Worm (Caenorhabditis elegans) whole organism, L1 larva: Measurements from ENCODE around the gene mgrn-1.

Source experiments
- C34B4.2 ChIP-seq: sonication (generic microtip); optimal IDR thresholded peaks from 2 replicates; lab custom pipeline; 2017; ENCODE audit warnings: mild to moderate bottlenecking, missing genetic modification characterization, missing compliant biosample characterization
- F16B12.6 ChIP-seq: fragments of 150-350 bp; optimal IDR thresholded peaks from 2 replicates; lab custom pipeline; 2014; ENCODE audit warnings: missing biosample characterization, missing genetic modification characterization
- Y116A8C.19 ChIP-seq: sonication (generic microtip); optimal IDR thresholded peaks from 2 replicates; lab custom pipeline; 2016; ENCODE audit warnings: missing compliant biosample characterization, missing genetic modification characterization, borderline replicate concordance
- alr-1 ChIP-seq: fragments of 200-800 bp; sonication (Bioruptor generic); optimal IDR thresholded peaks from 2 replicates; lab custom pipeline; 2018; ENCODE audit warnings: borderline replicate concordance, mild to moderate bottlenecking, missing genetic modification characterization, missing compliant biosample characterization
- blmp-1 ChIP-seq: fragments of 150-350 bp; optimal IDR thresholded peaks from 2 replicates; lab custom pipeline; 2014; ENCODE audit warnings: missing biosample characterization, missing genetic modification characterization
- ceh-8 ChIP-seq: fragments of 200-800 bp; sonication (Bioruptor generic); optimal IDR thresholded peaks from 2 replicates; lab custom pipeline; 2018; ENCODE audit warnings: mild to moderate bottlenecking, missing genetic modification characterization, moderate library complexity, missing compliant biosample characterization
- ceh-88 ChIP-seq: fragments of 200-800 bp; sonication (Bioruptor generic); IDR thresholded peaks from 2 replicates; pipeline ENCODE4 v1.3.6; 2022; ENCODE audit warnings: missing genetic modification characterization, missing compliant biosample characterization
- ces-1 ChIP-seq: fragments of 150-350 bp; optimal IDR thresholded peaks from 2 replicates; lab custom pipeline; 2014; ENCODE audit warnings: missing biosample characterization, missing genetic modification reagents, missing genetic modification characterization
- efl-1 ChIP-seq, 4 experiments: fragments of 150-350 bp; optimal IDR thresholded peaks in 3 of 4; peaks in 1 of 4; 1 replicate in 1 of 4; 2 replicates in 3 of 4; lab custom pipeline; 2014; ENCODE audit warnings: missing biosample characterization in 2 of 4, missing genetic modification characterization in 2 of 4, missing genetic modification reagents in 2 of 4
- efl-3 ChIP-seq: fragments of 200-800 bp; sonication (Bioruptor generic); optimal IDR thresholded peaks from 2 replicates; lab custom pipeline; 2018; ENCODE audit warnings: mild to moderate bottlenecking, missing genetic modification characterization, missing compliant biosample characterization
- egl-13 ChIP-seq: sonication (generic microtip); optimal IDR thresholded peaks from 2 replicates; lab custom pipeline; 2016; ENCODE audit warnings: missing genotype, missing genetic modification reagents, missing genetic modification characterization, missing compliant biosample characterization
- egl-27 ChIP-seq, 2 experiments: fragments of 150-350 bp in 1 of 2; sonication (generic microtip); optimal IDR thresholded peaks; 3 replicates each; lab custom pipeline; 2017 to 2018; ENCODE audit warnings: missing biosample characterization in 2 of 2, missing genetic modification characterization in 2 of 2, missing genetic modification reagents in 2 of 2
- fkh-10 ChIP-seq: sonication (generic microtip); optimal IDR thresholded peaks from 2 replicates; lab custom pipeline; 2017; ENCODE audit warnings: missing biosample characterization, missing genetic modification reagents, missing genetic modification characterization
- fkh-4 ChIP-seq: sonication (generic microtip); optimal IDR thresholded peaks from 2 replicates; lab custom pipeline; 2016; ENCODE audit warnings: missing compliant biosample characterization, missing genetic modification characterization, borderline replicate concordance
- fkh-8 ChIP-seq: sonication (generic microtip); optimal IDR thresholded peaks from 2 replicates; lab custom pipeline; 2016; ENCODE audit warnings: mild to moderate bottlenecking, missing genetic modification characterization, missing compliant biosample characterization
- fos-1 ChIP-seq: fragments of 150-350 bp; optimal IDR thresholded peaks from 2 replicates; lab custom pipeline; 2014; ENCODE audit warnings: missing biosample characterization, missing genetic modification characterization
- irx-1 ChIP-seq: sonication (generic microtip); optimal IDR thresholded peaks from 2 replicates; lab custom pipeline; 2016; ENCODE audit warnings: missing genetic modification characterization, missing compliant biosample characterization
- jun-1 ChIP-seq: fragments of 150-350 bp; optimal IDR thresholded peaks from 2 replicates; lab custom pipeline; 2014; ENCODE audit warnings: missing biosample characterization, missing genetic modification reagents, missing genetic modification characterization
- lin-14 ChIP-seq: fragments of 200-800 bp; sonication (Bioruptor generic); optimal IDR thresholded peaks from 2 replicates; lab custom pipeline; 2018; ENCODE audit warnings: mild to moderate bottlenecking, missing genetic modification characterization, moderate library complexity, missing compliant biosample characterization
- lin-15B ChIP-seq: fragments of 150-350 bp; sonication (generic microtip); optimal IDR thresholded peaks from 3 replicates; lab custom pipeline; 2014; ENCODE audit warnings: missing biosample characterization, missing genetic modification characterization
- lin-35 ChIP-seq, 2 experiments: fragments of 150-350 bp; optimal IDR thresholded peaks; 2 replicates each; lab custom pipeline; 2014; ENCODE audit warnings: missing biosample characterization in 2 of 2, missing genetic modification characterization in 2 of 2, missing genetic modification reagents in 2 of 2
- lsy-2 ChIP-seq, 2 experiments: fragments of 150-350 bp; optimal IDR thresholded peaks; 2 replicates each; lab custom pipeline; 2014; ENCODE audit warnings: missing biosample characterization in 2 of 2, missing genetic modification characterization in 2 of 2
- mab-9 ChIP-seq: fragments of 200-800 bp; sonication (Bioruptor generic); IDR thresholded peaks from 2 replicates; pipeline ENCODE4 v1.3.6; 2022; ENCODE audit warnings: missing genetic modification reagents, missing genetic modification characterization, missing compliant biosample characterization
- mep-1 ChIP-seq: fragments of 150-350 bp; optimal IDR thresholded peaks from 2 replicates; lab custom pipeline; 2014; ENCODE audit warnings: missing biosample characterization, missing genetic modification characterization
- nhr-20 ChIP-seq: sonication (generic microtip); optimal IDR thresholded peaks from 2 replicates; lab custom pipeline; 2016; ENCODE audit warnings: mild to moderate bottlenecking, missing genetic modification characterization, missing compliant biosample characterization
- nhr-237 ChIP-seq: fragments of 150-350 bp; optimal IDR thresholded peaks from 2 replicates; lab custom pipeline; 2014; ENCODE audit warnings: missing biosample characterization, missing genetic modification characterization
- nhr-28 ChIP-seq: fragments of 150-350 bp; optimal IDR thresholded peaks from 2 replicates; lab custom pipeline; 2014; ENCODE audit warnings: missing biosample characterization, missing genetic modification characterization
- nhr-47 ChIP-seq: sonication (generic microtip); optimal IDR thresholded peaks from 2 replicates; lab custom pipeline; 2016; ENCODE audit warnings: mild to moderate bottlenecking, missing genetic modification characterization, moderate library complexity, missing compliant biosample characterization
- nhr-85 ChIP-seq: sonication (generic microtip); peaks from one replicate; lab custom pipeline; 2016; ENCODE audit warnings: missing genetic modification characterization, inconsistent platforms, missing compliant biosample characterization
- pax-3 ChIP-seq: fragments of 200-800 bp; sonication (Bioruptor generic); optimal IDR thresholded peaks from 2 replicates; lab custom pipeline; 2018; ENCODE audit warnings: mild to moderate bottlenecking, missing genetic modification characterization, moderate library complexity, missing compliant biosample characterization
- pqm-1 ChIP-seq: sonication (generic microtip); optimal IDR thresholded peaks from 3 replicates; lab custom pipeline; 2017; ENCODE audit warnings: missing biosample characterization, missing genetic modification characterization
- rnt-1 ChIP-seq: sonication (generic microtip); optimal IDR thresholded peaks from 2 replicates; lab custom pipeline; 2016; ENCODE audit warnings: mild to moderate bottlenecking, missing genetic modification characterization, moderate library complexity, missing compliant biosample characterization
- snu-23 ChIP-seq: sonication (generic microtip); optimal IDR thresholded peaks from 2 replicates; lab custom pipeline; 2016; ENCODE audit warnings: missing genetic modification characterization, missing compliant biosample characterization
- sptf-1 ChIP-seq: fragments of 150-350 bp; optimal IDR thresholded peaks from 2 replicates; lab custom pipeline; 2014; ENCODE audit warnings: missing biosample characterization, missing genetic modification characterization
- unc-30 ChIP-seq: sonication (generic microtip); optimal IDR thresholded peaks from 2 replicates; lab custom pipeline; 2017; ENCODE audit warnings: missing biosample characterization, missing genetic modification characterization
- unc-62 ChIP-seq: fragments of 150-350 bp; optimal IDR thresholded peaks from 2 replicates; lab custom pipeline; 2014; ENCODE audit warnings: missing biosample characterization, missing genetic modification reagents, missing genetic modification characterization
- vab-15 ChIP-seq: sonication (generic microtip); optimal IDR thresholded peaks from 2 replicates; lab custom pipeline; 2017; ENCODE audit warnings: missing genotype, mild to moderate bottlenecking, missing genetic modification characterization, missing compliant biosample characterization
- xbp-1 ChIP-seq: sonication (generic microtip); optimal IDR thresholded peaks from 2 replicates; lab custom pipeline; 2016; ENCODE audit warnings: missing genetic modification characterization, missing compliant biosample characterization

mgrn-1 gene

DNA sequence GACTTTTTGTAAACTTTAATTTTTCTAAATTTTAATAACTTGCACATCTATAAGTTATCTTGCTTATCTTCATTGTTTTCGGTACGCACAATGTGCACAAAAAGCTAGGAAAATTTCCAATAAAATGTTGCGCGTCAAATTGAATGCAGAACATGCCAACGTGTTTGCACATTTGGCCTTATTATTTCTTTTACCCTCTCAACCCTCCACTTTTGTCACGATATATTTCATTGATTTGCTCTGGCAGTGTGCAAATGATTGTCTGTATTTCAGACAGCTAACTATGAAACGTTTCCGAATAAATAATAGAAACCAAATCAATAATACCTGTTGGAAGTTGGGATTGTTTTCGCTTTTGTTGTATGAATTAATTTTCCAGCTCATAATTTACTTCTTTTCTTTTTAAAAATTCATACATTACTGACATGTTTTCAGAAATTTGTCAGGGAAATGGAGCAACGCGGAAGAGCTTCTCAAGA is 38.2 kb upstream of the mgrn-1 start, which contains the start of gene wdr-5.2:
TSS of gene wdr-5.2 (plus strand) at position 429 of the 479 bp plus-strand sequence.
- TF ChIP-seq fkh-4 (tag; lab: Kevin White, UChicago) (no peak), nhr-20 (tag; lab: Kevin White, UChicago) (peak; percentile 5), pax-3 (tag; lab: Kevin White, UChicago) (no peak), lin-35 (GFP tag; optimal IDR thresholded peaks at IDR 0.05; lab: Kevin White, UChicago) (peak; percentile 2 to 30), rnt-1 (peak; percentile 26), efl-1 (optimal IDR thresholded peaks at IDR 0.05; lab: Kevin White, UChicago) (peak; percentile 3 to 20), efl-1 (GFP tag; optimal IDR thresholded peaks at IDR 0.05 in 1 of 2; lab: Kevin White, UChicago) (no peak), egl-13 (tag; lab: Kevin White, UChicago) (no peak), nhr-47 (tag; lab: Kevin White, UChicago) (no peak), fkh-8 (no peak), lsy-2 (tag; optimal IDR thresholded peaks at IDR 0.05; lab: Kevin White, UChicago) (peak in 1 of 2 experiments; percentile 49), F16B12.6 (tag; lab: Kevin White, UChicago) (peak; percentile 77), jun-1 (tag; lab: Kevin White, UChicago) (no peak), fos-1 (tag; lab: Kevin White, UChicago) (peak; percentile 31), lin-14 (GFP tag; lab: Kevin White, UChicago) (no peak), blmp-1 (tag; lab: Kevin White, UChicago) (no peak)
- TF ChIP-seq, all 84 proteins: peak for 7

DNA sequence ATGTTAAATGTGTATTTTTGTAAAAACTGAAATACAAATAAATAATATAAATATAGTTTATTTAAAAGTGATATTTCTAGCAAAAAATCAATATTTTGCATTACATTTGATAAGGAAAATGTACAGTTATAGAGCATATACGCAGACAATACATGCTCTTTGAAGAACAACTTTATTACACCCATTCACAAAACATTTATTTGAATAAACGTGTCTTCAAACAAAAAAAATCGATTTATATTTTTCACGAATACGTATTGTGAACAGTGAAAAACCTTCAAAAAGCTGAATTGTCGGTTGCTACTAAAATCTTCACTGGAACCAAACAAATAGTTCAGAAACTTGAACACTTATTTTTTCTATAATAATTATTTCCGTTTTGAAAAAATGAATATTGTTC is 36.1 kb upstream of the mgrn-1 start, which contains the start of gene K04G11.3:
TSS of gene K04G11.3 (minus strand) at position 101 of the 400 bp plus-strand sequence.
- TF ChIP-seq fkh-10 (GFP tag; lab: Kevin White, UChicago) (no peak), irx-1 (tag; lab: Kevin White, UChicago) (no peak), nhr-85 (no peak), nhr-237 (tag; lab: Kevin White, UChicago) (no peak), unc-30 (tag; lab: Kevin White, UChicago) (no peak), sptf-1 (tag; lab: Kevin White, UChicago) (no peak), ceh-8 (no peak), mep-1 (tag; lab: Kevin White, UChicago) (no peak), ceh-88 (GFP tag; lab: Robert Waterston, UW) (no peak)

DNA sequence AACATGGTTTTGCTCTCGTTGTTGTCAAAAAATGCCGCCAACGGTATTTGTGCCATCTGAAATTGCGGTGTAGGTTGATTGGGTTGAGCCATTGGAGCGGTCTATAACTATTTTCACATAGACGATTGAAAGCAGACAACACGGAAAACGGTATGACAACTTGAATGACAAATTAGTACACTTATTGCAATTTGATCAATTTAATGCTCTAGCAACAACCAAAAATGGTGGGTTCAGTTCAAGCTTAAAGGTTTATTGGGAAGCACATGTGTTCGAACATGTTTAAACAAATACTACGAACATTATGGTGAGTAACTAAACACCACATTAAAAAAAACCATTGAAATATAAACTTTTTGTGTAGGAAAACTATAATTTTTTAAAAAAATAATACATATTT is 28.9 kb upstream of the mgrn-1 start, which contains the start of gene sel-7:
TSS of gene sel-7 (minus strand) at position 101 of the 400 bp plus-strand sequence.
- no peak for TF ChIP-seq fkh-4 (tag; lab: Kevin White, UChicago)
- TF ChIP-seq pqm-1 (tag; lab: Kevin White, UChicago): no peak
- TF ChIP-seq lsy-2 (tag; optimal IDR thresholded peaks at IDR 0.05; lab: Kevin White, UChicago): no peak
- TF ChIP-seq, all 84 proteins: peak for 0

DNA sequence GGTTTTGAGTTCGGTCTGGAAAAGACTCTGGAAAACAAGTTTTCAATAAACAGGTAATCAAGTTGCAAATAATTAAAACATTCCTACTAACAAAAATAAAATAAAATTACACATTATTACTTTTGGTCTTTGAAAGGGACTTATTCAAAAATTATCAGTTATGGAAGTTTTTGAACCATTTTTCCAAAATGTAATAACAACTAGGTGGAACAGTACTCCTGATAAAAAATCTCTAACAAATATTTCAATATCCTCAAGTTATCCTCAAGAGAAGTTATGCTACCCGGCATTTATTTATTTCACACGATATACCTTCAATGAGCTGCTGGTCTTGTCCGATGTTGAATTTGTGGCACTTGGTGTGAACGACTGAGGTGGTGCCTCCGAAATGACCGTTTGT is 28.2 kb upstream of the mgrn-1 start:
- TF ChIP-seq efl-1 (optimal IDR thresholded peaks at IDR 0.05; lab: Kevin White, UChicago) (no peak), efl-1 (GFP tag; optimal IDR thresholded peaks at IDR 0.05 in 1 of 2; lab: Kevin White, UChicago) (peak in 1 of 2 experiments; percentile 72), xbp-1 (tag; lab: Kevin White, UChicago) (no peak)

DNA sequence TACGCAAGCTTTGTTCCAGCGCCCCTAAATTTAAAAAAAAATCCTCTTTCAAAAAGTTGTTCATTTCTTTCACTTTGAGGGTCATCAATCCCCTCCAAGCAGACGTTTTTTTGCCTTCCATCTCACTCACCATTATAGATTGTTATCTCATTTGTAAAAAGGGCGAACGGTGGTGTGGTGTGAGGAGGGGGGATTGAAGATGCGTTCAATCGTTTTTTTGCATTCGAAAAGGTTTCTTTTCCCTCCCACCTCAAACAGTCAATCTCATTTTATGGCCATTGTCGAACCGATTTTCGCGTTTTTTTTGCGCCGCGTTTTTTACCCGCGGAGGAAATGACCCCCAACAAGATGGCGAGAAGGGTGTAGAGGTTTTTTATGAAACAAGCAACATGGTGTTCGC is 27.4 kb upstream of the mgrn-1 start:
- TF ChIP-seq snu-23 (GFP tag; lab: Kevin White, UChicago): no peak
- no peak for TF ChIP-seq F16B12.6 (tag; lab: Kevin White, UChicago)

DNA sequence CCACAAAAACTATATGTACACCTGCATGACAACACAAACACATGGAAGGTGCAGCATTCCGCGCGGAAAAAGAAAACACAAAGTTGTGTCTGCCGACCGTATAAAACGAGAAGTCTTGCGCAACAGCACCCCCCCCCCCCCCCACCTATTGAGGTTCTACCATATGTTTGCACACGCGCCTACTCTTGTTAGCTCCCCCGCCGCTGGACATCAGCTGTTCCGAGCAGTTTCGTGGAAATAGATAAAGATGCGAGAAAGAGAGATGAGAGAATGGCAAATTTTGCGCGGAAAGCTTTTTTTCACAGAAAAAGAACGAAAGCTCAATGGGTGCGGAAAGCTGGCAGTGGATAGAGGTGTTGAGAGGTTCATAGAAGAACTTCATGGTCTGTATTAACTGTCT is 24.1 kb upstream of the mgrn-1 start:
- TF ChIP-seq unc-62 (GFP tag; lab: Kevin White, UChicago) (no peak), lin-14 (GFP tag; lab: Kevin White, UChicago) (peak; percentile 25), rnt-1 (peak; percentile 14)
- TF ChIP-seq, all 84 proteins: peak for 2

DNA sequence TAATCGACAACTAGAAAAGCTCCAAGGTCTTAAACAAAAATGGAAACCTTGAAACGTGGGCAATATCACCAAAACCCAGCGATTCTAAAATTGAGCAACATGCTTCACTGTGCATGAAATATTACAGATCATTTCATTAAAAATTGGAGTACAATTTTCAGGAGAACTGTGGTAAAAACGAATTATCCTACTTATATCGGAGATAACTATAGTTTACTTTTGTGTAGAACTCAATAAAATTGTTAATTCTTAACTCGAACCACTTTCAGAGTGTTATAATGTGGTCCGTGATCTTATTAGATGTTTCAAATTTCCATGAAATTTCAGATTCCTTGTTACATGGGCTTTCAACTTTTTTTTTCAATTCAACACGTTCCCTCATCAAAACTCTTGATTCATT is 23.7 kb upstream of the mgrn-1 start, which contains the start of gene K04G11.1:
TSS of gene K04G11.1 (plus strand) at position 301 of the 400 bp plus-strand sequence.
- no peak for TF ChIP-seq mab-9 (GFP tag; lab: Robert Waterston, UW)
- TF ChIP-seq pqm-1 (tag; lab: Kevin White, UChicago): no peak
- no peak for TF ChIP-seq efl-3
- no peak for TF ChIP-seq efl-1 (optimal IDR thresholded peaks at IDR 0.05; lab: Kevin White, UChicago)
- TF ChIP-seq efl-1 (GFP tag; optimal IDR thresholded peaks at IDR 0.05 in 1 of 2; lab: Kevin White, UChicago): no peak
- TF ChIP-seq nhr-237 (tag; lab: Kevin White, UChicago): no peak
- TF ChIP-seq ces-1 (GFP tag; lab: Kevin White, UChicago): no peak
- TF ChIP-seq irx-1 (tag; lab: Kevin White, UChicago): no peak
- TF ChIP-seq alr-1 (tag; lab: Kevin White, UChicago): no peak
- no peak for TF ChIP-seq lin-15B (tag; lab: Kevin White, UChicago)
- TF ChIP-seq C34B4.2 (tag; lab: Kevin White, UChicago): no peak
- no peak for TF ChIP-seq Y116A8C.19 (tag; lab: Kevin White, UChicago)
- TF ChIP-seq lin-35 (GFP tag; optimal IDR thresholded peaks at IDR 0.05; lab: Kevin White, UChicago): no peak
- no peak for TF ChIP-seq egl-27 (tag; optimal IDR thresholded peaks at IDR 0.05; lab: Kevin White, UChicago)
- TF ChIP-seq vab-15 (tag; lab: Kevin White, UChicago): no peak
- no peak for TF ChIP-seq nhr-28 (tag; lab: Kevin White, UChicago)
